Worm (Caenorhabditis elegans) whole organism, L4 larva: ENCODE measurements around the gene F10C2.3.

Source experiments
- F10B5.3 ChIP-seq: sonication (generic microtip); optimal IDR thresholded peaks from 2 replicates; lab custom pipeline; 2016; ENCODE audit warnings: mild to moderate bottlenecking, missing genetic modification characterization, missing compliant biosample characterization
- F37D6.2 ChIP-seq: sonication (generic microtip); optimal IDR thresholded peaks from 2 replicates; lab custom pipeline; 2016; ENCODE audit warnings: mild to moderate bottlenecking, missing genetic modification characterization, missing compliant biosample characterization
- Y105C5A.15 ChIP-seq: fragments of 200-800 bp; sonication (Bioruptor generic); IDR thresholded peaks from 2 replicates; pipeline ENCODE4 v1.3.6; 2022; ENCODE audit warnings: missing genetic modification characterization, missing compliant biosample characterization
- Y5F2A.4 ChIP-seq: fragments of 200-800 bp; sonication (Bioruptor generic); optimal IDR thresholded peaks from 2 replicates; lab custom pipeline; 2018; ENCODE audit warnings: mild to moderate bottlenecking, missing genetic modification characterization, missing compliant biosample characterization
- Y75B8A.6 ChIP-seq: fragments of 200-800 bp; sonication (Bioruptor generic); IDR thresholded peaks from 2 replicates; pipeline ENCODE4 v1.3.6; 2022; ENCODE audit warnings: missing genetic modification reagents, missing genetic modification characterization, missing compliant biosample characterization
- ZK337.2 ChIP-seq: fragments of 200-800 bp; sonication (Bioruptor generic); IDR thresholded peaks from 2 replicates; pipeline ENCODE4 v1.3.6; 2022; ENCODE audit warnings: missing genetic modification reagents, missing genetic modification characterization, missing compliant biosample characterization
- ceh-20 ChIP-seq: fragments of 200-800 bp; sonication (Bioruptor generic); IDR thresholded peaks from 2 replicates; pipeline ENCODE4 v1.3.6; 2022; ENCODE audit warnings: missing genetic modification reagents, missing genetic modification characterization, missing compliant biosample characterization
- ceh-44 ChIP-seq: fragments of 200-800 bp; sonication (Bioruptor generic); IDR thresholded peaks from 2 replicates; pipeline ENCODE4 v1.3.6; 2022; ENCODE audit warnings: missing genetic modification reagents, missing genetic modification characterization, missing compliant biosample characterization
- ceh-62 ChIP-seq: sonication (generic microtip); optimal IDR thresholded peaks from 2 replicates; lab custom pipeline; 2017; ENCODE audit warnings: missing biosample characterization, missing genetic modification characterization
- ceh-82 ChIP-seq: sonication (generic microtip); optimal IDR thresholded peaks from 2 replicates; lab custom pipeline; 2017; ENCODE audit warnings: missing biosample characterization, missing genetic modification characterization
- ctbp-1 ChIP-seq: fragments of 200-800 bp; sonication (Bioruptor generic); IDR thresholded peaks from 2 replicates; pipeline ENCODE4 v1.3.6; 2022; ENCODE audit warnings: missing genetic modification reagents, missing genetic modification characterization, missing compliant biosample characterization
- daf-16 ChIP-seq, 3 experiments: sonication (generic microtip); optimal IDR thresholded peaks; 2 replicates each; lab custom pipeline; 2016 to 2017; ENCODE audit warnings: missing genetic modification characterization in 3 of 3, missing genetic modification reagents in 3 of 3, mild to moderate bottlenecking in 2 of 3, missing compliant biosample characterization in 2 of 3, missing biosample characterization in 1 of 3, moderate library complexity in 1 of 3
- daf-8 ChIP-seq: fragments of 200-800 bp; sonication (Bioruptor generic); IDR thresholded peaks from 2 replicates; pipeline ENCODE4 v1.3.6; 2022; ENCODE audit warnings: missing genetic modification characterization, missing compliant biosample characterization
- dmd-6 ChIP-seq: fragments of 200-800 bp; sonication (Bioruptor generic); IDR thresholded peaks from 2 replicates; pipeline ENCODE4 v1.3.6; 2022; ENCODE audit warnings: missing genetic modification reagents, missing genetic modification characterization, missing compliant biosample characterization
- duxl-1 ChIP-seq: sonication (generic microtip); optimal IDR thresholded peaks from 2 replicates; lab custom pipeline; 2016; ENCODE audit warnings: mild to moderate bottlenecking, missing genetic modification characterization, moderate library complexity, missing compliant biosample characterization; ENCODE audit not compliant: poor library complexity
- dve-1 ChIP-seq: sonication (generic microtip); optimal IDR thresholded peaks from 2 replicates; lab custom pipeline; 2017; ENCODE audit warnings: antibody characterized with exemption, mild to moderate bottlenecking, missing genetic modification characterization, missing compliant biosample characterization; ENCODE audit not compliant: insufficient read depth
- egl-43 ChIP-seq: fragments of 200-800 bp; sonication (Bioruptor generic); IDR thresholded peaks from 2 replicates; pipeline ENCODE4 v1.3.6; 2022; ENCODE audit warnings: missing genetic modification reagents, missing genetic modification characterization, missing compliant biosample characterization
- fkh-10 ChIP-seq: fragments of 150-350 bp; optimal IDR thresholded peaks from 2 replicates; lab custom pipeline; 2014; ENCODE audit warnings: missing biosample characterization, missing genetic modification reagents, missing genetic modification characterization
- gei-8 ChIP-seq: fragments of 200-800 bp; sonication (Bioruptor generic); optimal IDR thresholded peaks from 2 replicates; lab custom pipeline; 2018; ENCODE audit warnings: mild to moderate bottlenecking, missing genetic modification characterization, missing compliant biosample characterization
- hlh-11 ChIP-seq: fragments of 200-800 bp; sonication (Bioruptor generic); optimal IDR thresholded peaks from 2 replicates; lab custom pipeline; 2018; ENCODE audit warnings: mild to moderate bottlenecking, missing genetic modification characterization, missing compliant biosample characterization
- hlh-30 ChIP-seq: sonication (generic microtip); optimal IDR thresholded peaks from 2 replicates; lab custom pipeline; 2017; ENCODE audit warnings: antibody characterized with exemption, mild to moderate bottlenecking, missing genetic modification characterization, missing compliant biosample characterization; ENCODE audit not compliant: insufficient read depth
- hmg-1.1 ChIP-seq: fragments of 200-800 bp; sonication (Bioruptor generic); IDR thresholded peaks from 2 replicates; pipeline ENCODE4 v1.3.6; 2022; ENCODE audit warnings: missing genetic modification reagents, missing genetic modification characterization, missing compliant biosample characterization
- lim-7 ChIP-seq: fragments of 200-800 bp; sonication (Bioruptor generic); IDR thresholded peaks from 2 replicates; pipeline ENCODE4 v1.3.6; 2022; ENCODE audit warnings: missing genetic modification characterization, missing compliant biosample characterization
- lin-1 ChIP-seq: fragments of 200-800 bp; sonication (Bioruptor generic); IDR thresholded peaks from 2 replicates; pipeline ENCODE4 v1.3.6; 2022; ENCODE audit warnings: missing genetic modification reagents, missing genetic modification characterization, missing compliant biosample characterization
- lin-13 ChIP-seq: fragments of 150-350 bp; optimal IDR thresholded peaks from 2 replicates; lab custom pipeline; 2014; ENCODE audit warnings: missing biosample characterization, missing genetic modification reagents, missing genetic modification characterization
- lin-29 ChIP-seq: fragments of 200-800 bp; sonication (Bioruptor generic); IDR thresholded peaks from 2 replicates; pipeline ENCODE4 v1.3.6; 2022; ENCODE audit warnings: missing genetic modification reagents, missing genetic modification characterization, missing compliant biosample characterization
- lin-38 ChIP-seq: fragments of 200-800 bp; sonication (Bioruptor generic); IDR thresholded peaks from 2 replicates; pipeline ENCODE4 v1.3.6; 2022; ENCODE audit warnings: missing genetic modification reagents, missing genetic modification characterization, missing compliant biosample characterization
- madf-5 ChIP-seq, 2 experiments: fragments of 200-800 bp; sonication (Bioruptor generic); IDR thresholded peaks; 2 replicates each; pipeline ENCODE4 v1.3.6; 2022; ENCODE audit warnings: missing compliant biosample characterization in 2 of 2, missing genetic modification characterization in 2 of 2
- mxl-3 ChIP-seq: fragments of 200-800 bp; sonication (Bioruptor generic); optimal IDR thresholded peaks from 2 replicates; lab custom pipeline; 2018; ENCODE audit warnings: mild to moderate bottlenecking, missing genetic modification characterization, missing compliant biosample characterization
- nhr-11 ChIP-seq: fragments of 150-350 bp; optimal IDR thresholded peaks from 2 replicates; lab custom pipeline; 2014; ENCODE audit warnings: missing biosample characterization, missing genetic modification characterization
- nhr-28 ChIP-seq: fragments of 150-350 bp; optimal IDR thresholded peaks from 2 replicates; lab custom pipeline; 2014; ENCODE audit warnings: missing biosample characterization, missing genetic modification characterization
- nhr-6 ChIP-seq: fragments of 150-350 bp; optimal IDR thresholded peaks from 2 replicates; lab custom pipeline; 2014; ENCODE audit warnings: missing biosample characterization, missing genetic modification characterization
- nhr-76 ChIP-seq: fragments of 150-350 bp; optimal IDR thresholded peaks from 2 replicates; lab custom pipeline; 2014; ENCODE audit warnings: missing biosample characterization, missing genetic modification characterization
- nhr-77 ChIP-seq: fragments of 150-350 bp; optimal IDR thresholded peaks from 2 replicates; lab custom pipeline; 2014; ENCODE audit warnings: missing biosample characterization, missing genetic modification characterization
- pha-4 ChIP-seq, 2 experiments: fragments of 150-350 bp in 1 of 2; fragments of 200-800 bp in 1 of 2; sonication (Bioruptor generic) in 1 of 2; IDR thresholded peaks in 1 of 2; optimal IDR thresholded peaks in 1 of 2; 2 replicates each; pipeline versions ENCODE4 v1.3.6 to Lab custom; 2014 to 2022; ENCODE audit warnings: missing genetic modification characterization in 2 of 2, missing genetic modification reagents in 2 of 2, missing biosample characterization in 1 of 2, missing compliant biosample characterization in 1 of 2
- php-3 ChIP-seq: fragments of 200-800 bp; sonication (Bioruptor generic); IDR thresholded peaks from 2 replicates; pipeline ENCODE4 v1.3.6; 2022; ENCODE audit warnings: missing genetic modification reagents, missing genetic modification characterization, missing compliant biosample characterization
- pqm-1 ChIP-seq: sonication (generic microtip); optimal IDR thresholded peaks from 2 replicates; lab custom pipeline; 2017; ENCODE audit warnings: missing biosample characterization, missing genetic modification characterization
- sdz-12 ChIP-seq: fragments of 200-800 bp; sonication (Bioruptor generic); optimal IDR thresholded peaks from 2 replicates; lab custom pipeline; 2018; ENCODE audit warnings: mild to moderate bottlenecking, missing genetic modification characterization, missing compliant biosample characterization
- skn-1 ChIP-seq: fragments of 150-350 bp; optimal IDR thresholded peaks from 2 replicates; lab custom pipeline; 2014; ENCODE audit warnings: missing biosample characterization, missing genetic modification characterization
- snpc-4 ChIP-seq: fragments of 150-350 bp; optimal IDR thresholded peaks from 2 replicates; lab custom pipeline; 2014; ENCODE audit warnings: missing biosample characterization, missing genetic modification characterization
- spr-1 ChIP-seq: sonication (generic microtip); optimal IDR thresholded peaks from 2 replicates; lab custom pipeline; 2016; ENCODE audit warnings: mild to moderate bottlenecking, missing genetic modification characterization, missing compliant biosample characterization
- unc-62 ChIP-seq, 3 experiments: fragments of 150-350 bp in 1 of 3; sonication (generic microtip); optimal IDR thresholded peaks in 2 of 3; peaks in 1 of 3; 1 replicate in 1 of 3; 2 replicates in 2 of 3; lab custom pipeline; 2014 to 2017; ENCODE audit warnings: missing biosample characterization in 3 of 3, missing genetic modification characterization in 3 of 3, missing genetic modification reagents in 3 of 3, missing genotype in 1 of 3
- zip-11 ChIP-seq: fragments of 200-800 bp; sonication (Bioruptor generic); IDR thresholded peaks from 2 replicates; pipeline ENCODE4 v1.3.6; 2022; ENCODE audit warnings: missing genetic modification characterization, missing compliant biosample characterization
- ztf-11 ChIP-seq: fragments of 150-350 bp; optimal IDR thresholded peaks from 2 replicates; lab custom pipeline; 2014; ENCODE audit warnings: missing biosample characterization, missing genetic modification characterization
- ztf-7 ChIP-seq: fragments of 150-350 bp; optimal IDR thresholded peaks from 2 replicates; lab custom pipeline; 2014; ENCODE audit warnings: missing biosample characterization, missing genetic modification characterization

The F10C2.3 gene

ce11 chrV:12013298-12013697 lies 6.8 kb upstream of the F10C2.3 start, which contains the start of gene add-2:
Gene add-2 (minus strand): TSS chrV:12013406.
- TF ChIP-seq nhr-76 (tag; lab: Kevin White, UChicago): no peak
- TF ChIP-seq Y105C5A.15 (GFP tag; lab: Robert Waterston, UW): no peak
- TF ChIP-seq lim-7 (GFP tag; lab: Robert Waterston, UW): no peak
- no peak for TF ChIP-seq ceh-44 (GFP tag; lab: Robert Waterston, UW)
- no peak for TF ChIP-seq daf-8 (GFP tag; lab: Robert Waterston, UW)
- TF ChIP-seq fkh-10 (GFP tag; lab: Kevin White, UChicago): no peak
- TF ChIP-seq zip-11 (GFP tag; lab: Robert Waterston, UW): no peak
- no peak for TF ChIP-seq nhr-28
- no peak for TF ChIP-seq ctbp-1 (GFP tag; lab: Robert Waterston, UW)
- no peak for TF ChIP-seq Y75B8A.6 (GFP tag; lab: Robert Waterston, UW)
- TF ChIP-seq pha-4 (GFP tag; IDR thresholded peaks at IDR 0.05; lab: Robert Waterston, UW): no peak
- TF ChIP-seq pha-4 (tag; optimal IDR thresholded peaks at IDR 0.05; lab: Kevin White, UChicago): no peak
- TF ChIP-seq F37D6.2 (tag; lab: Kevin White, UChicago): no peak
- TF ChIP-seq ceh-62: no peak
- TF ChIP-seq gei-8 (GFP tag; lab: Kevin White, UChicago): no peak
- TF ChIP-seq ztf-7 (tag; lab: Kevin White, UChicago): no peak
- TF ChIP-seq lin-29 (GFP tag; lab: Robert Waterston, UW): no peak
- TF ChIP-seq egl-43: no peak
- peak; percentile 81 for TF ChIP-seq php-3
- no peak for TF ChIP-seq spr-1 (tag; lab: Kevin White, UChicago)
- no peak for TF ChIP-seq lin-1 (GFP tag; lab: Robert Waterston, UW)
- TF ChIP-seq ztf-11 (tag; lab: Kevin White, UChicago): no peak
- TF ChIP-seq hmg-1.1: no peak
- TF ChIP-seq daf-16 (GFP tag; optimal IDR thresholded peaks at IDR 0.05; lab: Kevin White, UChicago): no peak
- peak; percentile 87 for TF ChIP-seq daf-16 (tag; optimal IDR thresholded peaks at IDR 0.05; lab: Kevin White, UChicago)
- no peak for TF ChIP-seq ZK337.2 (GFP tag; lab: Robert Waterston, UW)
- TF ChIP-seq dmd-6 (GFP tag; lab: Robert Waterston, UW): peak; percentile 34; the same call in 1 of the 2 replicates
- peak; percentile 31 for TF ChIP-seq nhr-77 (tag; lab: Kevin White, UChicago)
- no peak for TF ChIP-seq nhr-6
- TF ChIP-seq skn-1 (tag; lab: Kevin White, UChicago): no peak
- TF ChIP-seq snpc-4: no peak
- no peak for TF ChIP-seq madf-5 (GFP tag; IDR thresholded peaks at IDR 0.05; lab: Robert Waterston, UW)
- peak; percentile 29 for TF ChIP-seq hlh-11 (tag; lab: Kevin White, UChicago)
- TF ChIP-seq Y5F2A.4 (GFP tag; lab: Kevin White, UChicago): no peak
- TF ChIP-seq nhr-11 (tag; lab: Kevin White, UChicago): no peak
- no peak for TF ChIP-seq ceh-82 (tag; lab: Kevin White, UChicago)
- TF ChIP-seq sdz-12 (GFP tag; lab: Kevin White, UChicago): no peak
- no peak for TF ChIP-seq ceh-20
- TF ChIP-seq F10B5.3 (tag; lab: Kevin White, UChicago): no peak
- no peak for TF ChIP-seq hlh-30 (tag; lab: Kevin White, UChicago)
- TF ChIP-seq dve-1 (tag; lab: Kevin White, UChicago): peak; percentile 43
- peak in 1 of 2 experiments; percentile 6 for TF ChIP-seq unc-62 (GFP tag; optimal IDR thresholded peaks at IDR 0.05 in 1 of 2; lab: Kevin White, UChicago)
- no peak for TF ChIP-seq unc-62 (tag; optimal IDR thresholded peaks at IDR 0.05; lab: Kevin White, UChicago)
- no peak for TF ChIP-seq mxl-3 (GFP tag; lab: Kevin White, UChicago)
- no peak for TF ChIP-seq lin-13 (GFP tag; lab: Kevin White, UChicago)
- TF ChIP-seq pqm-1 (tag; lab: Kevin White, UChicago): peak; percentile 14
- TF ChIP-seq lin-38 (GFP tag; lab: Robert Waterston, UW): no peak
- TF ChIP-seq duxl-1 (tag; lab: Kevin White, UChicago): no peak
